Worm (Caenorhabditis elegans): ENCODE results near the gene M01H9.10.

DNA sequence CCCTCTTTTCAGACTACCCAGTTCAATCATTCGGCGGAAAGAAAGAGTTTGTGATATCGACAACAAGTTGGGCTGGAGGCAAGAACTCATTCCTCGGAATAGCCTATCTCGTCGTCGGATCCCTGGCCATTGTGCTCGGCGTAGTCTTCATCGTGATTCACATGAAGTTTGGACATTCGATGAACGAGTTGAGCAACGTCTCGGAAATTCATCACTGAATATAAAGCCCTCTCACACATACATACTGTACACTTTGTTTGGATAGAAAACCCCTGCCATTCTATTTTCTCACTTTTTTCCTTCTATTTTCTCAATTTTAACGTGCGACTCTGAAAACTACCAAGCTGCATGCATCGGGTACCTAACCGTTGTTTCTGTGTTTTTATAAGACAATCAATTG, 30.5 kb downstream of the M01H9.10 start, which contains the start of gene R08C7.12:
- TF ChIP-seq ztf-16 (tag; optimal IDR thresholded peaks at IDR 0.05) (no peak), sox-4 (tag; optimal IDR thresholded peaks at IDR 0.05) (no peak), dve-1 (tag; optimal IDR thresholded peaks at IDR 0.05) (no peak), pqm-1 (tag; optimal IDR thresholded peaks at IDR 0.05) (no peak), ceh-18 (tag; optimal IDR thresholded peaks at IDR 0.05) (no peak), ceh-14 (tag; optimal IDR thresholded peaks at IDR 0.05) (no peak)

Data from whole organism, late embryonic.